Worm (Caenorhabditis elegans) whole organism, L4/young adult: Measurements from ENCODE around the gene srg-1.

Experiments
- W03F9.2 ChIP-seq: fragments of 150-350 bp; optimal IDR thresholded peaks from 2 replicates; lab custom pipeline; 2014; ENCODE audit warnings: missing biosample characterization, missing genetic modification characterization
- dao-5 ChIP-seq: sonication (generic microtip); optimal IDR thresholded peaks from 2 replicates; lab custom pipeline; 2016; ENCODE audit warnings: missing genotype, missing genetic modification characterization, moderate library complexity, missing compliant biosample characterization
- him-1 ChIP-seq: sonication (generic microtip); optimal IDR thresholded peaks from 2 replicates; lab custom pipeline; 2016; ENCODE audit warnings: missing genotype, missing genetic modification reagents, missing genetic modification characterization, missing compliant biosample characterization

srg-1 gene

ce11 chrIII:6258262-6258661 is at the start of gene srg-1:
Gene srg-1 (minus strand): TSS chrIII:6258362.
- TF ChIP-seq W03F9.2 (tag; lab: Kevin White, UChicago) (no peak), him-1 (tag; lab: Kevin White, UChicago) (no peak), dao-5 (tag; lab: Kevin White, UChicago) (no peak)

DNA sequence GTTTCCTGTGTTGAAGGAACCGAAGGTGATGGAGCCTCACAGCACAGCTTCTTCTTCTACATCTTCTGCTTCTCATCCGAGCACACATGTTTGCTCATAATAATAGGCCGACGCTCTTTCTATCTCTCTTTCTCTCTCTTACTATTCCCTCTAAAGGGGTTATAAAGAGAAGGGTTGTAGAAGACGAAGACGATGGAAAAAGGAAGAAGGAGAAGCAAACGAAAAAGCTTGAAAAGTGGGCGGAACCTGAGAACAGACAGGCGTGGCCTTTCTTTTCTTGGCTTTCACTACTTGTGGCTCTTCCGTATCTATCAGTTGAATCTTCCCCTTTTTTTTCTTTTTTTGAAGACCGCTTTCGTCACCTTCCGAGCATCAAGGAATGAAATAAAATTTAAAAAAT is 49.7 kb upstream of the srg-1 start:
- TF ChIP-seq dao-5 (tag; lab: Kevin White, UChicago) (no peak), W03F9.2 (tag; lab: Kevin White, UChicago) (no peak), him-1 (tag; lab: Kevin White, UChicago) (no peak)

DNA sequence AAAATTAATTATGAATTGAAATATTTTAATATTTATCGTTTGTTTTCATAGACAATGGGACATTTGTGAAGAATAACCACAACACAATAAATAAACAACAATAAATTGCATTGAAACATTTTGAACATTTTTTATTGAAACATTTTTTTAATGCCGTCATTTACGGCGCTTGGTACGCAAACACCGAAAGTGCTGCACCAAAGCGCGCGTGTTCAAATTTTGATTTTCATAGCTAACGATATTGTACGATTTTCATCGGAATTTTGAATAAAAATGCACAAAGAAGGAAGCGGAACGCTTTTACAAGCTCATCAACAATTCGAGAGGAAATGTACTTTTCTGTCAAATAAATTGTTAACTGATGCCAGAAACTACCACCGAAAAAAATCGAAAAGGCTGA is 45.6 kb upstream of the srg-1 start:
- TF ChIP-seq W03F9.2 (tag; lab: Kevin White, UChicago) = no peak
- TF ChIP-seq him-1 (tag; lab: Kevin White, UChicago) = no peak
- TF ChIP-seq dao-5 (tag; lab: Kevin White, UChicago) = no peak

DNA sequence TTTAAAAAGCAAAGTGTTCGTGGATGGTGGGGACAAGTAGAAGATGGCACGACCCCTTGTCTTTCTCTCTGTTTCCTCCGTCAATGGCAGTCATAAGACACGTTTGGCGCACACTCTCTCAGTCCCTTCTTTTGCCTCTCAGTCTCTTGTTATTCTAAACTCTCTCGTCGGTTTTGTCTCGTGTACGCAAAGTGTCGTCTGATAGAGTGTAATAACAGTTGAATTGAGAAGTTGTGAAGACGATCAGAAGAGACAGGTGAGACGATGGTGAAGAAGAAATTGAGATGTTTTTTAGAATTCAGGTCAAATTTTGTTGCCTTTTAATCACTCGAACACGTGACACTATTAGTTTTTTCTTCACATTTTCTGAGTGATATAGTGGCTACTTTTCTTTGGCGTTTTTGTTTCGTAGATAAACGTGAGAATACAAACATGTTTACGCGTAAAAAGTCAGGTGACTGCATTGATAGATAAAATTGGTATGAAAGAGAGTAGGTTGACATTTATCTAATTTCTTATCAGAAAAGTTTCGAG is 45.0 kb upstream of the srg-1 start, which contains the start of gene F47D12.9:
Gene F47D12.9, minus strand, starts transcription at position 267 of the 534 bp plus-strand sequence.
- no peak for TF ChIP-seq W03F9.2 (tag; lab: Kevin White, UChicago)
- TF ChIP-seq him-1 (tag; lab: Kevin White, UChicago) = peak; percentile 45

ce11 chrIII:6300297-6300696 is 42.1 kb upstream of the srg-1 start:
- no peak for TF ChIP-seq him-1 (tag; lab: Kevin White, UChicago)
- TF ChIP-seq W03F9.2 (tag; lab: Kevin White, UChicago) = no peak
- no peak for TF ChIP-seq dao-5 (tag; lab: Kevin White, UChicago)

DNA sequence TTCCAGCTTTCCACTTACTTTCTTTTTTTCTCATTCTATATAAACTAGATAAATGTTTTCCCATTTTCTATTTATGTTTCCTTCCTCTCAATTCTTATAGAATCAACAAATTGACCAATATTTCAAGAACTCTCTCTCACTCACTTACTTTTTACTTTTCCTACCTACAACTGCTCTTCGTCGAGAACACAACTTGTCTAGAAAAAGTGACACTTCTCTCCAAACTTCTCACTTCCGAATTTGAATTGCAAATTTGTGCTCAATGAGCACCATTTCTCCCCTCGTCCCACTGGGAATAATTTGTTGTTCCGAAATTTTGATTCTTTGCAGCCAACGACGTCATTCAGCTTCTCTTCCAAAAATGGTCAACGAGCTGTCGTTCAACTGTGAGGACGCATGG is 40.0 kb upstream of the srg-1 start, which contains the start of gene F47D12.3:
Gene F47D12.3, plus strand, starts transcription at position 331 of the 400 bp plus-strand sequence.
- TF ChIP-seq dao-5 (tag; lab: Kevin White, UChicago) = no peak
- no peak for TF ChIP-seq W03F9.2 (tag; lab: Kevin White, UChicago)
- TF ChIP-seq him-1 (tag; lab: Kevin White, UChicago) = no peak

DNA sequence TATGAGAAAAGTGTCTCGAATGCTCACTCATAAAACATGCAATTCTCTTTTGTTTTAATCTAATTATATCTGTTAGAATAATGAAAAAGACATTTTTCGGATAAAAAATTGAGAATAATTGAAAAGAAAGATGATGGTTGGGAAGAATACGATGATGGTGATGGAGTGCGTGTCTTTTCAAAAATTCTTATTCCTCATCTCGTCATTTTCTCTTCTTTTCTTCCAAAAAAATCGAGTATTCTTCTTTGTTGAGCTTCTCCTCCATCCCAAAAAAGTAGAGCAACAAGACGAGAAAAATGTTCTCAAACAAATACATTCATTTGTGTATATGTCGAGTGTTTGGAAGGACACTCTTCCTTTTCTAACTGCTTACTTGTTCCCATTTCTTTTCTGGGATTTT is 39.4 kb upstream of the srg-1 start:
- TF ChIP-seq W03F9.2 (tag; lab: Kevin White, UChicago) = no peak
- TF ChIP-seq him-1 (tag; lab: Kevin White, UChicago) = no peak
- no peak for TF ChIP-seq dao-5 (tag; lab: Kevin White, UChicago)

DNA sequence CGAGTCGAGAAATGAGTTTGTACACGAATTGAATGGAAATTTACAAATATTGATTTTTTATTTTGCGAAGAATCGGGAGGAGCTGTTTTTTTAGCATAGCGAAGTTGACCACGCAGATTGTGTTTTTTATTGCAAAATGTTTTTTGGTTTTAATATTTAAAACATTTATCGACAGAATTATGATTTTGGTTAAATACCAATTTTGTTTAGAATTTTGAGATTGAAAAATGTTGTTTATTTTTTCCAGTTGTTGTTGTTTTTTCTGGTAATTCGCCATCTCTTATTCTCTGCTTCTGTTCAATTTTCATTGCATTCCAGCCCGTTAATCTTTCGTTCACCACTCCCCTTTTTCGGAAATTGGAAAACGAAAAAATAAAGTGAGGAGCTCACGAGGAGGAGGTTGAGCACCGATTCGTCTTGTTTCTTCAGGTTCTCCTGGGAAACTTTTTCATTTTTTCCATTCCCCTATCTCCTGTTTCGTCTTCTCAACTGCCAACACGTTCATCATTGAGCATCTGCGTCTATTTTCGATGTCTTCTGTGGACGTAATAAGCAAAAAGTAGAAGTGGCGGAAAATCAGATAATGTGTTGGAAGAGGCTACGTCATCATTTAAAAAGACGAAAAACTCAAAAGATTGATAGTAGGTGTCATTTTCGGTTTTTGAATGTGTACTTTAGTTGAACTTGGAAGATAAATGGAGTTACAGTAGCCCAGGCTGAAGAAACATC is 38.0 kb upstream of the srg-1 start, which contains the start of gene F47D12.7:
Gene F47D12.7, minus strand, starts transcription at position 51 of the 729 bp plus-strand sequence.
- no peak for TF ChIP-seq W03F9.2 (tag; lab: Kevin White, UChicago)
- no peak for TF ChIP-seq dao-5 (tag; lab: Kevin White, UChicago)
- no peak for TF ChIP-seq him-1 (tag; lab: Kevin White, UChicago)

DNA sequence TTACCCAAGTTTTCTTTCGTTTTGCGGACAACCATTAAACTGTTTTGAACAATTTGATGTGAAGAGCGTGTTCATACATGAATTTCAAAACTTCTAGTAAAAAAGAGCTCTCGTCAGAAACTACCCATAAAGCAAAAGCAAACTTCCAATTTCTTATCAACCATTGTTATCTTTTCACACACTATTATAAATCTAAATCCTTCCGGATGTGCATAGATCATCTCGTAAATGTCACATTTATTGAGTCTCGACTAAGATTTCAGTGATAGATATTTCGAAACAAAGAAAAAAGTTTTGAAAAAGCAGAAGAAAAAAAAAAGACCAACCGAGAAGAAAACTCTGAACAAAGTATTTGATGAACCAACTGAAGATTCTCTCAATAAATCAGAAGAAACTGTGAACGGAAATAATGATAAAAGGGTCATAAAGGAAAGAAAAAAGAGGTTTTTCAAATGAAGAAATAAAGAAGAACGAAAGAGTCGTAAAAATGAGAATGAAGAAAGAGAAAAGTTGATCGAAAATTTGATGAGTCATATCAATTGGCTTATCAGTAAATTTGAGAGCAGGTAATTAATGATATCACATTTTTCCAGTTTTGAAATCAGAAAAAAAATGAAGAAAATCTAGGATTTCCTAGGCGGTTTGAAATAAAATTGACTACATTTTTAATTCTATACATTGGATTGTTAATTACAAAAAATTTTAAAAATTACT is 32.5 kb upstream of the srg-1 start:
- no peak for TF ChIP-seq dao-5 (tag; lab: Kevin White, UChicago)
- no peak for TF ChIP-seq him-1 (tag; lab: Kevin White, UChicago)
- no peak for TF ChIP-seq W03F9.2 (tag; lab: Kevin White, UChicago)

- no peak for TF ChIP-seq him-1 (tag; lab: Kevin White, UChicago)
- TF ChIP-seq dao-5 (tag; lab: Kevin White, UChicago) = no peak
- no peak for TF ChIP-seq W03F9.2 (tag; lab: Kevin White, UChicago)
Observed at ce11 chrIII:6289366-6289765, 31.2 kb upstream of the srg-1 start.

DNA sequence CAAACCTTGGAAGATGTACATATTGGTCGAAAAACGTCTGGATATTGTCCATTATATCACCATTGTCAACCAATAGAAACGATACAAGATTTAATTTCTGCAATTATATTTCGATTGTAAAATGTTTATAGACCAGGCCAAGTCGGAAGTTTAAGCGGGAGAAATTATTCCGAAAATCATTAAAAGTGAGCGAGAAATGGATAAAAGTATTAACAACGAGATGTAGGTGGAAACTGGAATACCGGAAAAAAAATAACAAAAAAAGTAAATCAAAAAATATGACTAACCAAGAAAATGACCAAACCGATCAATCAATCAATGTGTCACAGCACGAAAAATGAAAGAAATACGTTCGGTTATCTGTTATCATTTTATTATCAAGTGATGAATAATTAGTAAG is 29.0 kb upstream of the srg-1 start, which contains the start of gene F47D12.6:
Gene F47D12.6, minus strand, starts transcription at position 101 of the 400 bp plus-strand sequence.
- no peak for TF ChIP-seq W03F9.2 (tag; lab: Kevin White, UChicago)
- no peak for TF ChIP-seq dao-5 (tag; lab: Kevin White, UChicago)
- TF ChIP-seq him-1 (tag; lab: Kevin White, UChicago) = no peak

DNA sequence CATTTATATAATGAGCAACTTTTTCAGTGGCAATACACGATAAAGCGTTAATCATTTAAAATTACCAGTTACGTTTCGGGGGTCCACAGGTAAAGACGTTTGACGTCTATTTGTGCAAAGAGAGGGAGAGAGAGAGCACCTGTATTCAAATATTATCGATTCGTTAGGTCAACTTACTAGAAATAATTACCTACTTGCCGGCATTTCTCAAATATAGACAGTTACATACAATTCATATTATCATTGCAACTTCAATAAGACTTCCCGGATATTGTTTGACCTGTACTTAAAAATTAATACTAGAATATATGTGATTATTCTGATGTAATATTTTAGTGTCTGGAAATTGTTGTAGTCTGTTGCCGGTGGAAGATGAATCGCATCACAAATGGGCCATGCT is 27.7 kb upstream of the srg-1 start, which contains the start of gene gadr-3:
Gene gadr-3, minus strand, starts transcription at position 101 of the 400 bp plus-strand sequence.
- TF ChIP-seq dao-5 (tag; lab: Kevin White, UChicago) (no peak), him-1 (tag; lab: Kevin White, UChicago) (no peak), W03F9.2 (tag; lab: Kevin White, UChicago) (no peak)

- TF ChIP-seq W03F9.2 (tag; lab: Kevin White, UChicago) (no peak), him-1 (tag; lab: Kevin White, UChicago) (no peak), dao-5 (tag; lab: Kevin White, UChicago) (no peak)
Observed at ce11 chrIII:6283024-6283423, 24.9 kb upstream of the srg-1 start.
